Worm (Caenorhabditis elegans): Measurements from ENCODE around the gene K03A1.4.

DNA sequence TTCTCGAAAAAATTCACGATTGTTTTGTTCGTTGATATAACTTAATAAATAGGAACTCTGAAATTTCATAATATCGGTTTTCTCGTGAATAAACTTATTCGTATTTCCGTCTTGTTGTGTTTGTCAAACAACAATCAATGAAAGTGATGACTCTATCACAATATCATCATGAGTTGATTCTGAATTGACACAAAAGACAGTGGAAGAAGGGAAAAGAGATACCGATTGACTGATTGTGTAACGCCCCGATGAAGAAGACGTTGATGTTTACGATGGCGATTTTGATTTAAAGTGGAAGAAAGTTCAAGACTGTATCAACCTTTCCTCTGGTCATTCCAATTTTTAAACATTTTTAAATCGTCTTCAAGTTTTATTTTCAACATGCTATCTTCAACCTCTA lies 31.0 kb upstream of the K03A1.4 start, which contains the start of gene ttr-59:
- TF ChIP-seq ztf-11 (tag; optimal IDR thresholded peaks at IDR 0.05) (no peak), lsy-2 (tag; optimal IDR thresholded peaks at IDR 0.05) (no peak), nhr-76 (tag; optimal IDR thresholded peaks at IDR 0.05) (no peak), elt-3 (tag; optimal IDR thresholded peaks at IDR 0.05) (no peak), snpc-4 (tag; optimal IDR thresholded peaks at IDR 0.05) (no peak), mab-5 (tag; optimal IDR thresholded peaks at IDR 0.05) (no peak), lin-13 (tag; optimal IDR thresholded peaks at IDR 0.05) (no peak), unc-39 (tag; optimal IDR thresholded peaks at IDR 0.05) (no peak), lin-32 (GFP tag; optimal IDR thresholded peaks at IDR 0.05) (no peak)
